Worm (Caenorhabditis elegans): ENCODE measurements around the gene srv-14.

srv-14 gene

ce11 chrIV:15933814-15934213 lies 39.8 kb upstream of the srv-14 start, which contains the start of gene srv-16:
TSS of gene srv-16 (minus strand) at chrIV:15933914.
- TF ChIP-seq egl-27 (tag; optimal IDR thresholded peaks at IDR 0.05), result no peak

- TF ChIP-seq pqm-1 (tag; optimal IDR thresholded peaks at IDR 0.05), result peak; percentile 33
- TF ChIP-seq elt-2 (tag; optimal IDR thresholded peaks at IDR 0.05), result peak; percentile 20
Measured at ce11 chrIV:15933100-15933499, 39.1 kb upstream of the srv-14 start.

- peak; percentile 37 for TF ChIP-seq tbx-2 (tag; optimal IDR thresholded peaks at IDR 0.05)
- TF ChIP-seq snpc-4 (tag; optimal IDR thresholded peaks at IDR 0.05), result peak; percentile 35
- no peak for TF ChIP-seq lsy-12 (tag; optimal IDR thresholded peaks at IDR 0.05)
- TF ChIP-seq nfya-1 (tag; optimal IDR thresholded peaks at IDR 0.05; ENCODE audit: insufficient read depth), result peak; percentile 13
- TF ChIP-seq ZK546.5 (tag; optimal IDR thresholded peaks at IDR 0.05), result no peak
- no peak for TF ChIP-seq fkh-2 (tag; optimal IDR thresholded peaks at IDR 0.05)
- TF ChIP-seq nhr-237 (tag; optimal IDR thresholded peaks at IDR 0.05), result no peak
- no peak for TF ChIP-seq pha-4 (tag; optimal IDR thresholded peaks at IDR 0.05)
- TF ChIP-seq hmg-11 (tag; optimal IDR thresholded peaks at IDR 0.05), result peak; percentile 11
- TF ChIP-seq ceh-82 (tag; optimal IDR thresholded peaks at IDR 0.05), result no peak
- TF ChIP-seq jun-1 (tag; optimal IDR thresholded peaks at IDR 0.05), result no peak
- TF ChIP-seq nhr-25 (tag; optimal IDR thresholded peaks at IDR 0.05), result peak; percentile 10
- no peak for TF ChIP-seq ceh-9 (tag; optimal IDR thresholded peaks at IDR 0.05)
- TF ChIP-seq nhr-12 (tag; optimal IDR thresholded peaks at IDR 0.05), result no peak
- TF ChIP-seq eor-1 (tag; optimal IDR thresholded peaks at IDR 0.05), result no peak
- TF ChIP-seq mdl-1 (tag; optimal IDR thresholded peaks at IDR 0.05), result no peak
- no peak for TF ChIP-seq elt-1 (tag; optimal IDR thresholded peaks at IDR 0.05)
- no peak for TF ChIP-seq egl-27 (tag; optimal IDR thresholded peaks at IDR 0.05)
- TF ChIP-seq elt-3 (tag; optimal IDR thresholded peaks at IDR 0.05), result no peak
- no peak for TF ChIP-seq nhr-77 (tag; optimal IDR thresholded peaks at IDR 0.05)
- no peak for TF ChIP-seq egl-5 (tag; optimal IDR thresholded peaks at IDR 0.05)
- no peak for TF ChIP-seq fos-1 (tag; optimal IDR thresholded peaks at IDR 0.05)
- peak; percentile 38 for TF ChIP-seq lin-39 (tag; optimal IDR thresholded peaks at IDR 0.05)
- no peak for TF ChIP-seq aly-2 (tag; optimal IDR thresholded peaks at IDR 0.05)
- TF ChIP-seq nhr-23 (tag; optimal IDR thresholded peaks at IDR 0.05), result peak; percentile 3
- TF ChIP-seq elt-2 (tag; optimal IDR thresholded peaks at IDR 0.05), result peak; percentile 24
Measured at ce11 chrIV:15931833-15932232, 37.8 kb upstream of the srv-14 start.

- TF ChIP-seq snpc-4 (tag; optimal IDR thresholded peaks at IDR 0.05), result peak; percentile 52
- peak; percentile 34 for TF ChIP-seq elt-2 (tag; optimal IDR thresholded peaks at IDR 0.05)
- no peak for TF ChIP-seq nhr-25 (tag; optimal IDR thresholded peaks at IDR 0.05)
- TF ChIP-seq daf-12 (tag; optimal IDR thresholded peaks at IDR 0.05), result no peak
- TF ChIP-seq hmg-11 (tag; optimal IDR thresholded peaks at IDR 0.05), result peak; percentile 46
- no peak for TF ChIP-seq nhr-237 (tag; optimal IDR thresholded peaks at IDR 0.05)
- TF ChIP-seq pqm-1 (tag; optimal IDR thresholded peaks at IDR 0.05), result peak; percentile 2
- TF ChIP-seq nhr-77 (tag; optimal IDR thresholded peaks at IDR 0.05), result no peak
- TF ChIP-seq nfya-1 (tag; optimal IDR thresholded peaks at IDR 0.05; ENCODE audit: insufficient read depth), result peak; percentile 11
- TF ChIP-seq nhr-23 (tag; optimal IDR thresholded peaks at IDR 0.05), result no peak
- no peak for TF ChIP-seq ceh-82 (tag; optimal IDR thresholded peaks at IDR 0.05)
- TF ChIP-seq lsy-12 (tag; optimal IDR thresholded peaks at IDR 0.05), result no peak
- TF ChIP-seq nhr-12 (tag; optimal IDR thresholded peaks at IDR 0.05), result no peak
- no peak for TF ChIP-seq fos-1 (tag; optimal IDR thresholded peaks at IDR 0.05)
- no peak for TF ChIP-seq eor-1 (tag; optimal IDR thresholded peaks at IDR 0.05)
- TF ChIP-seq nhr-11 (tag; optimal IDR thresholded peaks at IDR 0.05), result no peak
- no peak for TF ChIP-seq fkh-10 (GFP tag; optimal IDR thresholded peaks at IDR 0.05)
- TF ChIP-seq R02D3.7 (tag; optimal IDR thresholded peaks at IDR 0.05), result no peak
- TF ChIP-seq ama-1 (optimal IDR thresholded peaks at IDR 0.05), result no peak
Measured at ce11 chrIV:15931176-15931575, 37.1 kb upstream of the srv-14 start.

ce11 chrIV:15930694-15931093 lies 36.7 kb upstream of the srv-14 start:
- TF ChIP-seq ceh-28 (tag; optimal IDR thresholded peaks at IDR 0.05), result peak; percentile 80
- TF ChIP-seq lsy-12 (tag; optimal IDR thresholded peaks at IDR 0.05), result no peak

- TF ChIP-seq hmg-11 (tag; optimal IDR thresholded peaks at IDR 0.05), result no peak
- no peak for TF ChIP-seq nhr-77 (tag; optimal IDR thresholded peaks at IDR 0.05)
- no peak for TF ChIP-seq ZK546.5 (tag; optimal IDR thresholded peaks at IDR 0.05)
- no peak for TF ChIP-seq lin-39 (tag; optimal IDR thresholded peaks at IDR 0.05)
- no peak for TF ChIP-seq fkh-10 (GFP tag; optimal IDR thresholded peaks at IDR 0.05)
- TF ChIP-seq elt-2 (tag; optimal IDR thresholded peaks at IDR 0.05), result no peak
- no peak for TF ChIP-seq pqm-1 (tag; optimal IDR thresholded peaks at IDR 0.05)
- no peak for TF ChIP-seq daf-12 (tag; optimal IDR thresholded peaks at IDR 0.05)
- no peak for TF ChIP-seq ceh-16 (tag; optimal IDR thresholded peaks at IDR 0.05)
- no peak for TF ChIP-seq jun-1 (tag; optimal IDR thresholded peaks at IDR 0.05)
- no peak for TF ChIP-seq eor-1 (tag; optimal IDR thresholded peaks at IDR 0.05)
- no peak for TF ChIP-seq ceh-82 (tag; optimal IDR thresholded peaks at IDR 0.05)
- TF ChIP-seq nhr-43 (tag; optimal IDR thresholded peaks at IDR 0.05; ENCODE audit: poor library complexity, severe bottlenecking), result no peak
- no peak for TF ChIP-seq fkh-2 (tag; optimal IDR thresholded peaks at IDR 0.05)
- no peak for TF ChIP-seq nhr-11 (tag; optimal IDR thresholded peaks at IDR 0.05)
- TF ChIP-seq skn-1 (tag; optimal IDR thresholded peaks at IDR 0.05), result no peak
- no peak for TF ChIP-seq lsy-12 (tag; optimal IDR thresholded peaks at IDR 0.05)
- TF ChIP-seq ztf-4 (tag; optimal IDR thresholded peaks at IDR 0.05), result no peak
- TF ChIP-seq egl-27 (tag; optimal IDR thresholded peaks at IDR 0.05), result no peak
- no peak for TF ChIP-seq nhr-76 (tag; optimal IDR thresholded peaks at IDR 0.05)
Measured at ce11 chrIV:15930281-15930680, 36.2 kb upstream of the srv-14 start, which contains the start of gene Y105C5B.9. TSS of gene Y105C5B.9 (plus strand) at chrIV:15930581.
